Fruit fly (Drosophila melanogaster): ENCODE results near the gene Nipsnap.
A peak's percentile ranks its signal among the peaks of the same experiment; 100 is the strongest.

Nipsnap gene

dm6 chrX:16072658-16073374 lies 552 bp downstream of the Nipsnap start (continued):
- no peak for TF ChIP-seq chm (GFP tag; IDR thresholded peaks at IDR 0.05)
- no peak for TF ChIP-seq vfl (GFP tag; optimal IDR thresholded peaks at IDR 0.05)
- peak; percentile 29 for TF ChIP-seq MESR4 (GFP tag; optimal IDR thresholded peaks at IDR 0.05)
- no peak for TF ChIP-seq CG10209 (GFP tag; optimal IDR thresholded peaks at IDR 0.05)
- TF ChIP-seq CG14667 (GFP tag; IDR thresholded peaks at IDR 0.05), result no peak
- peak; percentile 3 for TF ChIP-seq Med (GFP tag)
- TF ChIP-seq H15 (GFP tag; IDR thresholded peaks at IDR 0.05), result no peak
- peak in 1 of 2 experiments; percentile 27 for TF ChIP-seq crp (GFP tag; optimal IDR thresholded peaks at IDR 0.05)
- TF ChIP-seq Antp (GFP tag; optimal IDR thresholded peaks at IDR 0.05), result no peak
- no peak for TF ChIP-seq CG11695 (GFP tag; IDR thresholded peaks at IDR 0.05)
- no peak for TF ChIP-seq stc (GFP tag; IDR thresholded peaks at IDR 0.05)
- TF ChIP-seq Gug (GFP tag; IDR thresholded peaks at IDR 0.05), result no peak
- TF ChIP-seq da (GFP tag; optimal IDR thresholded peaks at IDR 0.05), result no peak
- TF ChIP-seq mirr (GFP tag; optimal IDR thresholded peaks at IDR 0.05), result no peak
- no peak for TF ChIP-seq nerfin-1 (tag; optimal IDR thresholded peaks at IDR 0.05)
- TF ChIP-seq en (GFP tag; optimal IDR thresholded peaks at IDR 0.05), result no peak
- no peak for TF ChIP-seq CG4360 (GFP tag; IDR thresholded peaks at IDR 0.05)
- TF ChIP-seq CG3163 (GFP tag; optimal IDR thresholded peaks at IDR 0.05), result no peak
- TF ChIP-seq YL-1 (GFP tag; optimal IDR thresholded peaks at IDR 0.05), result no peak
- peak; percentile 78 for TF ChIP-seq Sry-β (GFP tag; optimal IDR thresholded peaks at IDR 0.05)
- TF ChIP-seq CG1792 (GFP tag; optimal IDR thresholded peaks at IDR 0.05), result no peak
- TF ChIP-seq tll (GFP tag; optimal IDR thresholded peaks at IDR 0.05), result peak in 1 of 2 experiments; percentile 64
- no peak for TF ChIP-seq CG9609 (GFP tag; optimal IDR thresholded peaks at IDR 0.05)
- no peak for TF ChIP-seq CG5245 (GFP tag; optimal IDR thresholded peaks at IDR 0.05)
- peak; percentile 55; the same call in 1 of the 3 replicates for TF ChIP-seq row (GFP tag; IDR thresholded peaks at IDR 0.05)

dm6 chrX:16072193-16072592 lies 1.2 kb downstream of the Nipsnap start:
- TF ChIP-seq CG6791 (GFP tag; IDR thresholded peaks at IDR 0.05; ENCODE audit: partially characterized antibody) (no peak), CG8290 (GFP tag; optimal IDR thresholded peaks at IDR 0.05) (no peak), CG8290 (tag; optimal IDR thresholded peaks at IDR 0.05) (no peak), D19A (tag; optimal IDR thresholded peaks at IDR 0.05) (peak; percentile 42), gem (tag; optimal IDR thresholded peaks at IDR 0.05) (peak; percentile 9), sens (GFP tag) (peak; percentile 37), PHDP (tag; optimal IDR thresholded peaks at IDR 0.05) (peak; percentile 22), eve (GFP tag; optimal IDR thresholded peaks at IDR 0.05) (peak in 1 of 2 experiments; percentile 19), Ets65A (GFP tag) (peak; percentile 21), Med (GFP tag) (peak; percentile 23), CG2120 (GFP tag; optimal IDR thresholded peaks at IDR 0.05) (peak; percentile 12), wdn (GFP tag; IDR thresholded peaks at IDR 0.05) (no peak), cg (GFP tag; optimal IDR thresholded peaks at IDR 0.05) (peak; percentile 16)

DNA sequence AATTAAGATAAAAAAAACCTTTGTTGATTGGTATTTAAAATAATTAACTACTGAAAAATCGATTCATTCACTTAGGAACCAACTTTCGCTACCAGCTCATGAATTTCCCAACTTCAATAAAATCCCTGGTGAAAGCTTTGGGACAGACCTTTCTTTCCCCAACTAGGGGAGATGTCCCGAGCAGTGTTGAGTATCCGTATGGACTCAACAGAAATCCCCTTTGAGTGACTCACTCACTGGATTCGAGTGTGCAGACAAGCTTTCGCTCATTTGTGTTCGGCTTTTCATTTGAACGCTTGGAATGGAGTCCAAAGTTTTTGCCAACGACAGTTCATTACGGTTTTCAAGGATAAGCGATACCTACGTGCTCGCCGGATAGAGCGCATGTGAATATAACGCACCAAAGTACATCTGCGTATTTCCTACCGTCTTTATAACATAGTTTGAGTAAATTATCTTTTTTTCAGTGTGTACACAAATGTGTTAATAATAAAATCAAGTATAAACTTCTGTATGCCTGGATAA lies 9.9 kb downstream of the Nipsnap start, which contains the start of gene dpr18:
dpr18 (plus strand) TSS at position 325 of the 525 bp plus-strand sequence.
- TF ChIP-seq CG1024 (GFP tag; IDR thresholded peaks at IDR 0.05), result no peak
- TF ChIP-seq Jarid2 (GFP tag; optimal IDR thresholded peaks at IDR 0.05), result peak; percentile 44
- no peak for TF ChIP-seq nerfin-1 (tag; optimal IDR thresholded peaks at IDR 0.05)
- TF ChIP-seq zfh2 (GFP tag; optimal IDR thresholded peaks at IDR 0.05), result no peak
- peak; percentile 36 for TF ChIP-seq CTCF (GFP tag; optimal IDR thresholded peaks at IDR 0.05)
- TF ChIP-seq CG12659 (GFP tag; optimal IDR thresholded peaks at IDR 0.05), result no peak
- TF ChIP-seq CG1792 (GFP tag; optimal IDR thresholded peaks at IDR 0.05), result no peak
- TF ChIP-seq Dp (GFP tag; optimal IDR thresholded peaks at IDR 0.05), result no peak
- TF ChIP-seq nom (GFP tag; optimal IDR thresholded peaks at IDR 0.05), result peak; percentile 58
- TF ChIP-seq croc (GFP tag; conservative IDR thresholded peaks at IDR 0.05), result no peak
- TF ChIP-seq nmo (GFP tag; optimal IDR thresholded peaks at IDR 0.05), result no peak
- no peak for TF ChIP-seq CG15011 (GFP tag; optimal IDR thresholded peaks at IDR 0.05)
- TF ChIP-seq CG32772 (GFP tag; IDR thresholded peaks at IDR 0.05), result no peak
- 0 out of 3 replicates have a peak, but pooled peaks have one; percentile 38 for TF ChIP-seq Opbp (GFP tag; IDR thresholded peaks at IDR 0.05; ENCODE audit: partially characterized antibody)
- no peak for TF ChIP-seq CG7372 (GFP tag; IDR thresholded peaks at IDR 0.05)

Data from whole organism, embryonic.